Fruit fly (Drosophila melanogaster): Measurements from ENCODE around the gene CG10510.

DNA sequence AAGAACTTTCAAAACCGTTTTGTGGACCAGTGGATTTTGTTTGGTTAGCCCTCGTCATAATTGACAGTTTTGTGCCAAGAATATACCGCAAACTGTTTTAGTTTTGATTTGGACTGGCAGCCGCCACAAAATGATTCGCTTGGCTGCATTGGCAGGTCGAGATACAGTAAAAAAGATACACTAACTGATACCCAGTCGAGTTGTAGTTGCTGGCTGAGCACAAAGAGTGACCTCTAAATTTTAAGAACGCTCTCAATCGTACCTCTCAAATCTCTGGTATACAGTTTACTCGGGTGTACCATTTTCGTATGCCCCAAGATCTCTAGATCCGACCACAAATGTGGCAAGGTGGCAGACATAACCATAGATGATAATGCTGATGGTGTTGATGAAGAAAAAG lies 33.1 kb upstream of the CG10510 start:
- TF ChIP-seq Hr83 (GFP tag; optimal IDR thresholded peaks at IDR 0.05; ENCODE audit: poor library complexity, severe bottlenecking) (no peak), psq (GFP tag; optimal IDR thresholded peaks at IDR 0.05) (no peak)

Measured in whole organism, wandering third instar larva.